In genomic region chr3L:11366422-11366821, dm6 we compare ENCODE assay signal across 5 fruit fly cellular contexts.
TF ChIP-seq lines count a peak whose summit lies in the region.

No protein-coding gene starts in this region.

- TF ChIP-seq CTCF in whole organism, embryonic (GFP tag; optimal IDR thresholded peaks at IDR 0.05; lab: Kevin White, UChicago) = no peak

TF ChIP-seq in whole organism, adult, 20 proteins besides CTCF, POLR2A, EP300 and RAD21:
- TF ChIP-seq CG12768 (GFP tag; optimal IDR thresholded peaks at IDR 0.05; lab: Kevin White, UChicago) (peak; percentile 63), pad (GFP tag; optimal IDR thresholded peaks at IDR 0.05; lab: Kevin White, UChicago) (peak; percentile 6), CG7045 (GFP tag; optimal IDR thresholded peaks at IDR 0.05; lab: Kevin White, UChicago) (peak; percentile 0), Hr96 (GFP tag; optimal IDR thresholded peaks at IDR 0.05; lab: Kevin White, UChicago) (peak; percentile 14), cic (GFP tag; optimal IDR thresholded peaks at IDR 0.05; lab: Kevin White, UChicago) (no peak), CG1620 (GFP tag; optimal IDR thresholded peaks at IDR 0.05; lab: Kevin White, UChicago) (no peak), ovo (GFP tag; optimal IDR thresholded peaks at IDR 0.05; lab: Kevin White, UChicago) (no peak), tj (GFP tag; optimal IDR thresholded peaks at IDR 0.05; lab: Kevin White, UChicago) (peak; percentile 33)

TF ChIP-seq in whole organism, embryonic, 481 proteins besides CTCF, POLR2A, EP300 and RAD21 (continues in another document):
- TF ChIP-seq chm (GFP tag; IDR thresholded peaks at IDR 0.05; lab: Robert Waterston, UW) (no peak), CG1832 (GFP tag; optimal IDR thresholded peaks at IDR 0.05; lab: Kevin White, UChicago) (peak; percentile 26), Hr39 (optimal IDR thresholded peaks at IDR 0.05; lab: Kevin White, UChicago) (peak; percentile 52), CG12769 (tag; optimal IDR thresholded peaks at IDR 0.05; lab: Kevin White, UChicago) (peak; percentile 47), rib (GFP tag; IDR thresholded peaks at IDR 0.05; lab: Robert Waterston, UW) (peak; percentile 57; the same call in 1 of the 2 replicates), caup (GFP tag; optimal IDR thresholded peaks at IDR 0.05; lab: Kevin White, UChicago; ENCODE audit: severe bottlenecking) (no peak), CG4282 (GFP tag; optimal IDR thresholded peaks at IDR 0.05; lab: Kevin White, UChicago) (no peak), ci (GFP tag; IDR thresholded peaks at IDR 0.05; lab: Robert Waterston, UW) (peak; percentile 35; the same call in 1 of the 3 replicates), row (GFP tag; IDR thresholded peaks at IDR 0.05; lab: Robert Waterston, UW) (peak; percentile 15; the same call in 1 of the 3 replicates), sr (GFP tag; IDR thresholded peaks at IDR 0.05; lab: Robert Waterston, UW) (peak; percentile 77), tup (GFP tag; optimal IDR thresholded peaks at IDR 0.05; lab: Kevin White, UChicago) (no peak), Hsf (GFP tag; optimal IDR thresholded peaks at IDR 0.05; lab: Kevin White, UChicago) (no peak), CG4360 (GFP tag; IDR thresholded peaks at IDR 0.05; lab: Robert Waterston, UW) (no peak), seq (GFP tag; IDR thresholded peaks at IDR 0.05; lab: Robert Waterston, UW) (no peak; the same call in 1 of the 2 replicates), cg (GFP tag; optimal IDR thresholded peaks at IDR 0.05; lab: Kevin White, UChicago) (peak; percentile 52), CG17328 (GFP tag; IDR thresholded peaks at IDR 0.05; lab: Robert Waterston, UW) (no peak), hb (GFP tag; IDR thresholded peaks at IDR 0.05; lab: Robert Waterston, UW; ENCODE audit: partially characterized antibody) (0 out of 3 replicates have a peak, but pooled peaks have one; percentile 9), sima (GFP tag; optimal IDR thresholded peaks at IDR 0.05; lab: Kevin White, UChicago) (no peak), Abd-B (GFP tag; optimal IDR thresholded peaks at IDR 0.05; lab: Kevin White, UChicago) (no peak), fd64A (GFP tag; optimal IDR thresholded peaks at IDR 0.05; lab: Kevin White, UChicago) (peak; percentile 37)

TF ChIP-seq in whole organism, prepupa, 60 proteins besides CTCF, POLR2A, EP300 and RAD21 (continues in another document):
- TF ChIP-seq spab (GFP tag; optimal IDR thresholded peaks at IDR 0.05; lab: Kevin White, UChicago) (peak; percentile 14), vri (GFP tag; optimal IDR thresholded peaks at IDR 0.05; lab: Kevin White, UChicago) (no peak), CG16779 (tag; optimal IDR thresholded peaks at IDR 0.05; lab: Kevin White, UChicago) (peak; percentile 24), CG15336 (GFP tag; IDR thresholded peaks at IDR 0.05; lab: Robert Waterston, UW) (peak; percentile 72), CG3919 (GFP tag; optimal IDR thresholded peaks at IDR 0.05; lab: Kevin White, UChicago) (peak; percentile 17), net (GFP tag; optimal IDR thresholded peaks at IDR 0.05; lab: Kevin White, UChicago) (peak; percentile 43), Gug (GFP tag; IDR thresholded peaks at IDR 0.05; lab: Robert Waterston, UW) (peak; percentile 25), CG6808 (GFP tag; optimal IDR thresholded peaks at IDR 0.05; lab: Kevin White, UChicago) (peak; percentile 46), CG6163 (GFP tag; IDR thresholded peaks at IDR 0.05; lab: Robert Waterston, UW) (peak; percentile 95), ss (GFP tag; optimal IDR thresholded peaks at IDR 0.05; lab: Kevin White, UChicago) (peak; percentile 67 to 82), Lpt (GFP tag; optimal IDR thresholded peaks at IDR 0.05; lab: Kevin White, UChicago) (peak; percentile 84), eg (GFP tag; IDR thresholded peaks at IDR 0.05; lab: Robert Waterston, UW) (peak; percentile 77), dsx (GFP tag; optimal IDR thresholded peaks at IDR 0.05; lab: Kevin White, UChicago; ENCODE audit: poor library complexity, severe bottlenecking) (peak; percentile 66), salr (GFP tag; optimal IDR thresholded peaks at IDR 0.05; lab: Kevin White, UChicago) (peak in 1 of 2 experiments; percentile 16), CG9139 (GFP tag; optimal IDR thresholded peaks at IDR 0.05; lab: Kevin White, UChicago) (peak; percentile 54), OdsH (GFP tag; optimal IDR thresholded peaks at IDR 0.05; lab: Kevin White, UChicago) (no peak), CG8319 (GFP tag; optimal IDR thresholded peaks at IDR 0.05; lab: Kevin White, UChicago) (peak; percentile 11), Ets96B (tag; optimal IDR thresholded peaks at IDR 0.05; lab: Kevin White, UChicago) (peak; percentile 34), CG1621 (tag; optimal IDR thresholded peaks at IDR 0.05; lab: Kevin White, UChicago) (peak; percentile 85), achi (GFP tag; optimal IDR thresholded peaks at IDR 0.05; lab: Kevin White, UChicago) (no peak), Met (GFP tag; optimal IDR thresholded peaks at IDR 0.05; lab: Kevin White, UChicago) (no peak)

TF ChIP-seq in whole organism, pupa, 21 proteins besides CTCF, POLR2A, EP300 and RAD21:
- TF ChIP-seq Pif1A (GFP tag; optimal IDR thresholded peaks at IDR 0.05; lab: Kevin White, UChicago) (no peak), Ets98B (GFP tag; IDR thresholded peaks at IDR 0.05; lab: Robert Waterston, UW) (peak; percentile 80), CG10348 (GFP tag; IDR thresholded peaks at IDR 0.05; lab: Robert Waterston, UW) (no peak), EcR (GFP tag; optimal IDR thresholded peaks at IDR 0.05; lab: Kevin White, UChicago) (peak; percentile 97), Pif1B (GFP tag; optimal IDR thresholded peaks at IDR 0.05; lab: Kevin White, UChicago) (peak; percentile 4), CG34367 (tag; optimal IDR thresholded peaks at IDR 0.05; lab: Kevin White, UChicago) (no peak), CG32121 (GFP tag; IDR thresholded peaks at IDR 0.05; lab: Robert Waterston, UW) (peak; percentile 88), CG4496 (GFP tag; IDR thresholded peaks at IDR 0.05; lab: Robert Waterston, UW) (peak; percentile 90), fd96Ca (GFP tag; IDR thresholded peaks at IDR 0.05; lab: Robert Waterston, UW) (peak; percentile 85), CG8301 (tag; optimal IDR thresholded peaks at IDR 0.05; lab: Kevin White, UChicago) (peak; percentile 15), CG12605 (GFP tag; IDR thresholded peaks at IDR 0.05; lab: Robert Waterston, UW) (peak; percentile 77), gl (tag; optimal IDR thresholded peaks at IDR 0.05; lab: Kevin White, UChicago) (peak; percentile 67), CG15710 (tag; optimal IDR thresholded peaks at IDR 0.05; lab: Kevin White, UChicago) (no peak), CG13204 (GFP tag; optimal IDR thresholded peaks at IDR 0.05; lab: Kevin White, UChicago) (peak; percentile 90)

TF ChIP-seq in whole organism, wandering third instar larva, 38 proteins besides CTCF, POLR2A, EP300 and RAD21:
- peak in 1 of 2 experiments; percentile 1 for TF ChIP-seq dl (GFP tag; optimal IDR thresholded peaks at IDR 0.05; lab: Kevin White, UChicago; ENCODE audit: insufficient read depth in 1 of 2, partially characterized antibody in 2 of 2)
- TF ChIP-seq Hr78 (GFP tag; optimal IDR thresholded peaks at IDR 0.05; lab: Kevin White, UChicago) = no peak
- TF ChIP-seq dmrt93B (GFP tag; optimal IDR thresholded peaks at IDR 0.05; lab: Kevin White, UChicago) = no peak
- TF ChIP-seq psq (GFP tag; optimal IDR thresholded peaks at IDR 0.05; lab: Kevin White, UChicago) = peak; percentile 74
- peak; percentile 41 for TF ChIP-seq rgr (GFP tag; optimal IDR thresholded peaks at IDR 0.05; lab: Kevin White, UChicago)
- peak; percentile 13 for TF ChIP-seq Hr83 (GFP tag; optimal IDR thresholded peaks at IDR 0.05; lab: Kevin White, UChicago; ENCODE audit: poor library complexity, severe bottlenecking)
- TF ChIP-seq ey (GFP tag; optimal IDR thresholded peaks at IDR 0.05; lab: Kevin White, UChicago) = no peak
- TF ChIP-seq Rel (GFP tag; optimal IDR thresholded peaks at IDR 0.05; lab: Kevin White, UChicago) = no peak
- peak; percentile 2 for TF ChIP-seq Rel (tag; optimal IDR thresholded peaks at IDR 0.05; lab: Kevin White, UChicago)
